Worm (Caenorhabditis elegans) whole organism, late embryonic: ENCODE results near the gene eak-7.

ENCODE experiments used
- ama-1 ChIP-seq: fragments of 150-350 bp; optimal IDR thresholded peaks from 2 replicates; lab custom pipeline; 2014
- ceh-31 ChIP-seq: sonication (generic microtip); optimal IDR thresholded peaks from 2 replicates; lab custom pipeline; 2016; ENCODE audit warnings: missing genetic modification characterization, missing compliant biosample characterization
- dmd-4 ChIP-seq: sonication (generic microtip); optimal IDR thresholded peaks from 2 replicates; lab custom pipeline; 2016; ENCODE audit warnings: borderline replicate concordance, missing genetic modification characterization, missing compliant biosample characterization
- elt-2 ChIP-seq: sonication (generic microtip); optimal IDR thresholded peaks from 2 replicates; lab custom pipeline; 2016; ENCODE audit warnings: missing genetic modification reagents, missing genetic modification characterization, missing compliant biosample characterization
- hlh-30 ChIP-seq: sonication (generic microtip); optimal IDR thresholded peaks from 2 replicates; lab custom pipeline; 2017; ENCODE audit warnings: antibody characterized with exemption, missing genetic modification characterization, missing compliant biosample characterization; ENCODE audit not compliant: insufficient read depth
- hlh-8 ChIP-seq: sonication (generic microtip); optimal IDR thresholded peaks from 2 replicates; lab custom pipeline; 2016; ENCODE audit warnings: missing genotype, missing genetic modification characterization, missing compliant biosample characterization
- nhr-11 ChIP-seq: fragments of 150-350 bp; optimal IDR thresholded peaks from 2 replicates; lab custom pipeline; 2014; ENCODE audit warnings: missing biosample characterization, missing genetic modification characterization
- pag-3 ChIP-seq: sonication (generic microtip); optimal IDR thresholded peaks from 2 replicates; lab custom pipeline; 2016; ENCODE audit warnings: missing compliant biosample characterization, missing genetic modification characterization, borderline replicate concordance
- sdc-2 ChIP-seq: sonication (generic microtip); optimal IDR thresholded peaks from 2 replicates; lab custom pipeline; 2016; ENCODE audit warnings: missing genotype, missing genetic modification characterization, missing compliant biosample characterization
- unc-86 ChIP-seq: sonication (generic microtip); optimal IDR thresholded peaks from 2 replicates; lab custom pipeline; 2016; ENCODE audit warnings: missing genetic modification characterization, missing compliant biosample characterization
- zip-5 ChIP-seq: sonication (generic microtip); optimal IDR thresholded peaks from 2 replicates; lab custom pipeline; 2016; ENCODE audit warnings: missing genetic modification characterization, missing compliant biosample characterization

DNA sequence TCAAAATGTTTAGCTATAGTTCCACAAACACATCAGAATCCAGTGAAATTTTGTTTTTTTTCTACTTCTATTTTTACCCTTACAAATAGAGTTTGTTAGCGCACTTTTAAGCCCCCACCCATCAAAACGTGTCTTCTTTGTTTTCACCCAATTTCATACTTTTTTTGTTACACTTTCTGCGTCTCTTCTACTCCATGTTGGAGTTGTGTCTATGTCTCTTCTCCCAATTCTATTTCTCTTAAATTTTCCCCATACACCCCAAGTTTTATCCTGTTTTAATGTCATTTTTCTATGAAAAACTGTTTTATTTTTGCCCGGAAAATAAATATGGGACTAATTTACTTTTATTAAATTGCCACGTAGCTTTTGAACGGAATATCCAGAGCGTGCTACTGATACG is 20.4 kb downstream of the eak-7 start:
- TF ChIP-seq nhr-11 (tag; lab: Kevin White, UChicago) (no peak), ama-1 (no peak), ceh-31 (tag; lab: Kevin White, UChicago) (no peak), elt-2 (no peak), unc-86 (tag; lab: Kevin White, UChicago) (no peak), hlh-30 (tag; lab: Kevin White, UChicago) (no peak), dmd-4 (tag; lab: Kevin White, UChicago) (no peak), sdc-2 (tag; lab: Kevin White, UChicago) (no peak), pag-3 (tag; lab: Kevin White, UChicago) (no peak), zip-5 (tag; lab: Kevin White, UChicago) (no peak), hlh-8 (tag; lab: Kevin White, UChicago) (no peak)
